Worm (Caenorhabditis elegans) whole organism, late embryonic: Measurements from ENCODE around the gene ddn-1.

ENCODE experiments used
- ama-1 ChIP-seq: fragments of 150-350 bp; optimal IDR thresholded peaks from 2 replicates; lab custom pipeline; 2014
- che-1 ChIP-seq: sonication (generic microtip); optimal IDR thresholded peaks from 2 replicates; lab custom pipeline; 2016; ENCODE audit warnings: mild to moderate bottlenecking, missing genetic modification characterization, missing compliant biosample characterization
- fkh-10 ChIP-seq: fragments of 150-350 bp; optimal IDR thresholded peaks from 2 replicates; lab custom pipeline; 2014; ENCODE audit warnings: missing biosample characterization, missing genetic modification reagents, missing genetic modification characterization
- nhr-11 ChIP-seq: fragments of 150-350 bp; optimal IDR thresholded peaks from 2 replicates; lab custom pipeline; 2014; ENCODE audit warnings: missing biosample characterization, missing genetic modification characterization
- rnt-1 ChIP-seq: sonication (generic microtip); optimal IDR thresholded peaks from 2 replicates; lab custom pipeline; 2016; ENCODE audit warnings: missing genetic modification characterization, missing compliant biosample characterization
- tbx-2 ChIP-seq: sonication (generic microtip); optimal IDR thresholded peaks from 2 replicates; lab custom pipeline; 2016; ENCODE audit warnings: missing genetic modification characterization, missing compliant biosample characterization
- unc-3 ChIP-seq, 2 experiments: fragments of 200-800 bp in 1 of 2; sonication (Bioruptor generic) in 1 of 2; sonication (generic microtip) in 1 of 2; conservative IDR thresholded peaks in 1 of 2; optimal IDR thresholded peaks in 1 of 2; 2 replicates each; pipeline versions ENCODE4 v1.3.6 to Lab custom; 2016 to 2022; ENCODE audit warnings: missing compliant biosample characterization in 2 of 2, missing genetic modification characterization in 2 of 2, missing genetic modification reagents in 1 of 2

- TF ChIP-seq ama-1 (lab: Kevin White, UChicago), result no peak
- no peak for TF ChIP-seq che-1 (tag; lab: Kevin White, UChicago)
- no peak for TF ChIP-seq fkh-10
- no peak for TF ChIP-seq tbx-2
- TF ChIP-seq nhr-11 (tag; lab: Kevin White, UChicago), result no peak
- no peak for TF ChIP-seq unc-3 (GFP tag; conservative IDR thresholded peaks at IDR 0.05; lab: Robert Waterston, UW)
- TF ChIP-seq unc-3 (tag; optimal IDR thresholded peaks at IDR 0.05; lab: Kevin White, UChicago), result no peak
- no peak for TF ChIP-seq rnt-1
These were observed 8.2 kb upstream of the ddn-1 start, which contains the start of gene B0507.3 for ce11 chrV:8768481-8768959.
